Fruit fly (Drosophila melanogaster): ENCODE measurements around the gene Nrx-1.

The Nrx-1 gene

DNA sequence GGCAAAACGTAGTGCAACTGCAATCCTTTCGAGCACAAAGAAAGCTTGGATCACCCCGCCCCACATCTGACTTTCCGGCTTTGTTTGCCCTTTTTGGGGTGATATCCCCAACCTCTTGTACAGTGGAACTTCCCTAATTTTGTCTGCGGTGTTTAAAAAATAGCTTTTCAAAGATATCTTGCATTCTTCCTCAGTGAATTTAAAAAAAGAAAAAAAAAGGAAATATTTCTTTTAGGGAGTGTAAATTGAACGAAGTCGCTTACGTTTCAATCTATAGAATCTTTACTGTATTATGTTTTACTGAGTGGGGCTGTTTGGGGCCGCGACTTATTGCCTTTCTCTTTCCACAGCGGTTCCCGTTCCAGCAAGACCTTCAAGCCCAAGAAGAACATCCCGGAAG, 46.7 kb upstream of the Nrx-1 start (continued):
- TF ChIP-seq Fer1 (GFP tag; optimal IDR thresholded peaks at IDR 0.05) (peak; percentile 63), NFAT (GFP tag; IDR thresholded peaks at IDR 0.05) (peak; percentile 70; the same call in 1 of the 2 replicates), CG16863 (GFP tag; optimal IDR thresholded peaks at IDR 0.05) (peak; percentile 47), Asciz (GFP tag; optimal IDR thresholded peaks at IDR 0.05) (no peak), Antp (GFP tag; optimal IDR thresholded peaks at IDR 0.05) (peak; percentile 56), E2f2 (GFP tag; IDR thresholded peaks at IDR 0.05) (peak; percentile 36), fd96Cb (tag; optimal IDR thresholded peaks at IDR 0.05) (peak; percentile 54), CrebB (tag; optimal IDR thresholded peaks at IDR 0.05) (no peak), ken (GFP tag; IDR thresholded peaks at IDR 0.05) (peak; percentile 70; the same call in 2 of the 3 replicates), bigmax (GFP tag; optimal IDR thresholded peaks at IDR 0.05) (no peak), Bdp1 (GFP tag; optimal IDR thresholded peaks at IDR 0.05) (no peak), Meics (GFP tag; optimal IDR thresholded peaks at IDR 0.05) (peak; percentile 62), Ravus (GFP tag; IDR thresholded peaks at IDR 0.05) (peak; percentile 43), CG17359 (tag; optimal IDR thresholded peaks at IDR 0.05) (peak; percentile 65), caup (GFP tag; optimal IDR thresholded peaks at IDR 0.05; ENCODE audit: severe bottlenecking) (peak; percentile 33), H2.0 (GFP tag; IDR thresholded peaks at IDR 0.05) (peak; percentile 74), esg (GFP tag; conservative IDR thresholded peaks at IDR 0.05) (peak; percentile 67), CG11695 (GFP tag; IDR thresholded peaks at IDR 0.05) (peak; percentile 69), pros (GFP tag; optimal IDR thresholded peaks at IDR 0.05) (no peak), CG13123 (GFP tag; optimal IDR thresholded peaks at IDR 0.05) (no peak), CG3838 (GFP tag; optimal IDR thresholded peaks at IDR 0.05) (no peak), CG13624 (GFP tag; optimal IDR thresholded peaks at IDR 0.05) (peak; percentile 6), ssp (GFP tag; IDR thresholded peaks at IDR 0.05) (peak; percentile 51), NC2α (GFP tag; optimal IDR thresholded peaks at IDR 0.05) (no peak), CG4617 (GFP tag; optimal IDR thresholded peaks at IDR 0.05; ENCODE audit: borderline replicate concordance) (no peak), bbx (GFP tag; IDR thresholded peaks at IDR 0.05; ENCODE audit: partially characterized antibody) (no peak), CG31224 (GFP tag; IDR thresholded peaks at IDR 0.05) (peak; percentile 54; the same call in 1 of the 2 replicates), org-1 (GFP tag; optimal IDR thresholded peaks at IDR 0.05) (no peak), D (optimal IDR thresholded peaks at IDR 0.05) (no peak), D (GFP tag; optimal IDR thresholded peaks at IDR 0.05) (no peak), CG3995 (GFP tag; optimal IDR thresholded peaks at IDR 0.05) (no peak), fu2 (GFP tag; optimal IDR thresholded peaks at IDR 0.05) (peak; percentile 18), hb (GFP tag; IDR thresholded peaks at IDR 0.05; ENCODE audit: partially characterized antibody) (no peak), Hsf (GFP tag; optimal IDR thresholded peaks at IDR 0.05) (peak; percentile 23), CG31365 (tag; optimal IDR thresholded peaks at IDR 0.05) (no peak), bowl (GFP tag; IDR thresholded peaks at IDR 0.05) (peak; percentile 72), Dip2 (GFP tag; IDR thresholded peaks at IDR 0.05) (no peak), NfI (GFP tag; optimal IDR thresholded peaks at IDR 0.05) (peak; percentile 59), CG10543 (GFP tag; optimal IDR thresholded peaks at IDR 0.05) (no peak), vvl (GFP tag; IDR thresholded peaks at IDR 0.05) (peak; percentile 90)

- TF ChIP-seq bsh (GFP tag; optimal IDR thresholded peaks at IDR 0.05) (no peak), E2f2 (GFP tag; IDR thresholded peaks at IDR 0.05) (no peak), grn (GFP tag; optimal IDR thresholded peaks at IDR 0.05) (no peak), Sox102F (GFP tag; optimal IDR thresholded peaks at IDR 0.05) (peak; percentile 34), row (GFP tag; IDR thresholded peaks at IDR 0.05) (peak; percentile 15; the same call in 1 of the 3 replicates), eyg (GFP tag; optimal IDR thresholded peaks at IDR 0.05) (no peak), az2 (GFP tag; optimal IDR thresholded peaks at IDR 0.05) (peak; percentile 4), CG31441 (GFP tag; IDR thresholded peaks at IDR 0.05) (0 out of 2 replicates have a peak, but pooled peaks have one; percentile 12), Atf-2 (GFP tag; optimal IDR thresholded peaks at IDR 0.05) (no peak), Hmr (GFP tag; optimal IDR thresholded peaks at IDR 0.05) (no peak), CG1603 (tag; optimal IDR thresholded peaks at IDR 0.05) (peak; percentile 20), sd (tag; optimal IDR thresholded peaks at IDR 0.05) (peak; percentile 17), CG16863 (GFP tag; optimal IDR thresholded peaks at IDR 0.05) (no peak), CG11695 (GFP tag; IDR thresholded peaks at IDR 0.05) (0 out of 3 replicates have a peak, but pooled peaks have one; percentile 33), sens (GFP tag) (peak; percentile 54), CG17612 (GFP tag; IDR thresholded peaks at IDR 0.05) (no peak)
Observed at dm6 chr3R:22423996-22424395, 44.3 kb upstream of the Nrx-1 start.

All from whole organism, embryonic.